Worm (Caenorhabditis elegans) whole organism, L2 larva: ENCODE measurements around the gene srt-74.

Experiments used
- ceh-16 ChIP-seq: fragments of 150-350 bp; optimal IDR thresholded peaks from 2 replicates; lab custom pipeline; 2014; ENCODE audit warnings: missing biosample characterization, missing genetic modification characterization
- mdl-1 ChIP-seq, 2 experiments: fragments of 150-350 bp in 1 of 2; sonication (generic microtip) in 1 of 2; optimal IDR thresholded peaks; 2 replicates each; lab custom pipeline; 2017; ENCODE audit warnings: missing biosample characterization in 2 of 2, missing genetic modification characterization in 2 of 2
- nhr-10 ChIP-seq: sonication (generic microtip); optimal IDR thresholded peaks from 2 replicates; lab custom pipeline; 2017; ENCODE audit warnings: missing biosample characterization, missing genetic modification characterization
- nhr-11 ChIP-seq: fragments of 150-350 bp; optimal IDR thresholded peaks from 2 replicates; lab custom pipeline; 2014; ENCODE audit warnings: missing biosample characterization, missing genetic modification characterization
- nhr-12 ChIP-seq: fragments of 150-350 bp; optimal IDR thresholded peaks from 2 replicates; lab custom pipeline; 2014; ENCODE audit warnings: missing biosample characterization, missing genetic modification characterization
- nhr-77 ChIP-seq: fragments of 150-350 bp; optimal IDR thresholded peaks from 2 replicates; lab custom pipeline; 2014; ENCODE audit warnings: missing biosample characterization, missing genetic modification characterization
- snpc-4 ChIP-seq: fragments of 150-350 bp; optimal IDR thresholded peaks from 2 replicates; lab custom pipeline; 2014; ENCODE audit warnings: missing biosample characterization, missing genetic modification characterization
- zag-1 ChIP-seq: fragments of 150-350 bp; optimal IDR thresholded peaks from 2 replicates; lab custom pipeline; 2014; ENCODE audit warnings: missing biosample characterization, missing genetic modification characterization
- ztf-11 ChIP-seq: sonication (generic microtip); optimal IDR thresholded peaks from 2 replicates; lab custom pipeline; 2017; ENCODE audit warnings: missing biosample characterization, missing genetic modification characterization

DNA sequence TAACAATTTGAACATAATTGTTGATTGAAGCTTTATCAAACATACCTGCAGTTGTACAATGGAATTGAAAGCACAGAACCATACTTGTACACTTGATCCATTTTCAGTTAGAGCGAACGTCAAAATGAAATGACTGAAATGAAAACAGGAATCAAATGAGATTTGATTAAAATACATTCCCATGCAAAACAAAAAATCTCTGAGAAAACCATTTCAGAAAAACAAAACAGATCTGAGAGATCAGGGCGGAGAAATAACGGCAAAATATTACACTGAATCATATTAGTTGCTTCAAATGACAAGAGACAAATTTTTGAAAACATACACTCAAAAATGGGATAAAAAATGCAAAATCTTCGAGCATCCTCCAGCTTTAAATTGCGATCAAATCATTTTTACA is 2.3 kb downstream of the srt-74 start, which contains the start of gene srt-33:
- TF ChIP-seq nhr-12 (tag; lab: Kevin White, UChicago) (no peak), mdl-1 (tag; optimal IDR thresholded peaks at IDR 0.05; lab: Kevin White, UChicago) (no peak), zag-1 (tag; lab: Kevin White, UChicago) (no peak), ztf-11 (tag; lab: Kevin White, UChicago) (no peak), nhr-77 (no peak), ceh-16 (tag; lab: Kevin White, UChicago) (no peak), nhr-11 (tag; lab: Kevin White, UChicago) (no peak), snpc-4 (tag; lab: Kevin White, UChicago) (no peak), nhr-10 (tag; lab: Kevin White, UChicago) (no peak)
